Worm (Caenorhabditis elegans) whole organism, L3 larva: ENCODE results near the gene F25G6.1.

Experiments
- ZK546.5 ChIP-seq: sonication (generic microtip); optimal IDR thresholded peaks from 2 replicates; lab custom pipeline; 2017; ENCODE audit warnings: missing biosample characterization, missing genetic modification characterization
- aly-2 ChIP-seq: fragments of 150-350 bp; optimal IDR thresholded peaks from 2 replicates; lab custom pipeline; 2014; ENCODE audit warnings: missing biosample characterization, missing genetic modification characterization
- daf-12 ChIP-seq: fragments of 150-350 bp; optimal IDR thresholded peaks from 2 replicates; lab custom pipeline; 2014; ENCODE audit warnings: missing biosample characterization, missing genetic modification reagents, missing genetic modification characterization
- egl-27 ChIP-seq: sonication (generic microtip); optimal IDR thresholded peaks from 4 replicates; lab custom pipeline; 2017; ENCODE audit warnings: missing biosample characterization, missing genetic modification reagents, missing genetic modification characterization
- fos-1 ChIP-seq: fragments of 150-350 bp; optimal IDR thresholded peaks from 2 replicates; lab custom pipeline; 2014; ENCODE audit warnings: missing biosample characterization, missing genetic modification characterization
- lin-15B ChIP-seq: fragments of 150-350 bp; optimal IDR thresholded peaks from 2 replicates; lab custom pipeline; 2014; ENCODE audit warnings: missing biosample characterization, missing genetic modification characterization
- nhr-11 ChIP-seq: fragments of 150-350 bp; optimal IDR thresholded peaks from 2 replicates; lab custom pipeline; 2014; ENCODE audit warnings: missing biosample characterization, missing genetic modification characterization
- nhr-23 ChIP-seq: fragments of 150-350 bp; optimal IDR thresholded peaks from 2 replicates; lab custom pipeline; 2014; ENCODE audit warnings: missing biosample characterization, missing genetic modification reagents, missing genetic modification characterization
- nhr-237 ChIP-seq: fragments of 150-350 bp; optimal IDR thresholded peaks from 2 replicates; lab custom pipeline; 2014; ENCODE audit warnings: missing biosample characterization, missing genetic modification characterization
- pha-4 ChIP-seq: fragments of 150-350 bp; optimal IDR thresholded peaks from 2 replicates; lab custom pipeline; 2014; ENCODE audit warnings: missing biosample characterization, missing genetic modification reagents, missing genetic modification characterization
- pqm-1 ChIP-seq: fragments of 150-350 bp; optimal IDR thresholded peaks from 2 replicates; lab custom pipeline; 2017; ENCODE audit warnings: missing biosample characterization, missing genetic modification characterization, inconsistent platforms
- snpc-4 ChIP-seq: fragments of 150-350 bp; optimal IDR thresholded peaks from 2 replicates; lab custom pipeline; 2014; ENCODE audit warnings: missing biosample characterization, missing genetic modification characterization
- ztf-11 ChIP-seq: fragments of 150-350 bp; optimal IDR thresholded peaks from 2 replicates; lab custom pipeline; 2014; ENCODE audit warnings: missing biosample characterization, missing genetic modification characterization
- ztf-4 ChIP-seq: fragments of 150-350 bp; optimal IDR thresholded peaks from 2 replicates; lab custom pipeline; 2014; ENCODE audit warnings: missing biosample characterization, missing genetic modification characterization

- TF ChIP-seq nhr-23 (tag; lab: Kevin White, UChicago) (no peak), nhr-11 (tag; lab: Kevin White, UChicago) (no peak), ztf-11 (tag; lab: Kevin White, UChicago) (no peak), pha-4 (tag; lab: Kevin White, UChicago) (no peak), snpc-4 (tag; lab: Kevin White, UChicago) (no peak), aly-2 (tag; lab: Kevin White, UChicago) (no peak), daf-12 (tag; lab: Kevin White, UChicago) (no peak), ZK546.5 (tag; lab: Kevin White, UChicago) (no peak), pqm-1 (tag; lab: Kevin White, UChicago) (no peak), nhr-237 (tag; lab: Kevin White, UChicago) (no peak), ztf-4 (tag; lab: Kevin White, UChicago) (no peak), fos-1 (tag; lab: Kevin White, UChicago) (no peak), egl-27 (tag; lab: Kevin White, UChicago) (no peak), lin-15B (tag; lab: Kevin White, UChicago) (no peak)
Observed at ce11 chrV:8533916-8534315, 40.9 kb upstream of the F25G6.1 start.
